Worm (Caenorhabditis elegans) whole organism, L2 larva: ENCODE measurements around the gene T01G5.6.

Experiments used
- aly-2 ChIP-seq: fragments of 150-350 bp; optimal IDR thresholded peaks from 2 replicates; lab custom pipeline; 2014; ENCODE audit warnings: missing biosample characterization, missing genetic modification characterization
- ceh-82 ChIP-seq: fragments of 150-350 bp; optimal IDR thresholded peaks from 2 replicates; lab custom pipeline; 2014; ENCODE audit warnings: missing biosample characterization, missing genetic modification characterization
- elt-3 ChIP-seq: sonication (generic microtip); optimal IDR thresholded peaks from 2 replicates; lab custom pipeline; 2017; ENCODE audit warnings: missing biosample characterization, missing genetic modification characterization
- lsy-2 ChIP-seq, 2 experiments: fragments of 150-350 bp in 1 of 2; sonication (generic microtip) in 1 of 2; optimal IDR thresholded peaks; 2 replicates each; lab custom pipeline; 2014 to 2017; ENCODE audit warnings: missing biosample characterization in 2 of 2, missing genetic modification characterization in 2 of 2
- nhr-10 ChIP-seq: sonication (generic microtip); optimal IDR thresholded peaks from 2 replicates; lab custom pipeline; 2017; ENCODE audit warnings: missing biosample characterization, missing genetic modification characterization

DNA sequence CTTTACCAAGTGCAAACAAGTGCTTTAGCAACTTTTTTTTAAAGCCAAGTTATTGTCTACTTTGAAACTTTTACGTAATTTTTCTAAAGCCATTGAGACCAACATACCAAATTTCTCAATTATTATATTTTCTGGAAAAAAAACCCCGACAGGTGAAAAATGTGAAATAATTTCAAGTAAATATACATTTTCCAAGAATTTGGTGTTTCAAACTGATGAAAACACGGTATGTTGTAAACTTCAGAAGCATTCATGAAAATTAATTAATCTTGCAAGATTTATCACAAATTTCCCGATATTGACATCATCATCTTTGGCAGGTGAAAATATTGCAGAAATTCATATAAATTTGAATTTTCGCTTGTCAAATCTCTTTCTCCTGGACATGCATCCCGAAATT lies 48.8 kb upstream of the T01G5.6 start, which contains the start of gene srz-11:
- no peak for TF ChIP-seq elt-3 (tag; lab: Kevin White, UChicago)
- no peak for TF ChIP-seq nhr-10 (tag; lab: Kevin White, UChicago)
- TF ChIP-seq ceh-82 = no peak
- no peak for TF ChIP-seq lsy-2 (tag; optimal IDR thresholded peaks at IDR 0.05; lab: Kevin White, UChicago)
- no peak for TF ChIP-seq aly-2
